Fruit fly (Drosophila melanogaster) Kc167 (cell line): ENCODE data around the gene Larp4B.

Experiments
- h ChIP-seq: fragments of >200 bp; optimal IDR thresholded peaks from 3 replicates; lab custom pipeline; 2018; ENCODE audit warnings: missing external identifiers
- insv ChIP-seq: fragments of >200 bp; optimal IDR thresholded peaks from 3 replicates; lab custom pipeline; 2018; ENCODE audit warnings: missing external identifiers

DNA sequence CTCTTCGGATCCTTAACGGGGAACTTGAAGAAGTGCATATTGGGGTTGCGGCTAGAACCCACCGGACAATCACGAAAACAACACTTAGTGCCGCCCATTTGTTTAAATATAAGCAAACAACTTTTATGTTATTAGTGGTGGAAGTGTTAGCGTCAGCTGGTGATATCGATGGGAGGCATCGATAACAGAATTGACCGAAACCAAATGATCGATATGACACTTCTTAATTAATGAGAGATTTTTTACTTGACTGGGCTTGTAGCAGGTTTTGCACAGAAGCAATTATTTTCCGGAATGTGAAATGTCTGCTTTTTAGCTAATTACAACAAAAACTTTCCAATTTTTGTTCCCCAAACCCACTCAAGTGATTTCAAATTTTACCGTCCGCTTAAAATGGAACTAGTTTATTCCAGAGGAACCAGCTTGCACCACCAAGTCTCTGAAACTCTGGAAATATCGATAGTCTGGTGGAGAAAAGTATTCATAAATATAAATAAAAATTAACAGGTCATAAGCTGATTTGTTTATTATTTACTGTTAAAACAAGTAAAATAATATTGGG, 32.2 kb upstream of the Larp4B start, which contains the start of gene CG14965:
- TF ChIP-seq insv (lab: Kevin White, UChicago), result no peak
- no peak for TF ChIP-seq h
